Worm (Caenorhabditis elegans) whole organism, late embryonic: ENCODE data around the gene srj-55.

Source experiments
- T23F11.4 ChIP-seq: fragments of 200-800 bp; sonication (Bioruptor generic); optimal IDR thresholded peaks from 2 replicates; lab custom pipeline; 2018; ENCODE audit warnings: mild to moderate bottlenecking, missing genetic modification characterization, missing compliant biosample characterization
- Y22D7AL.16 ChIP-seq: sonication (generic microtip); optimal IDR thresholded peaks from 2 replicates; lab custom pipeline; 2016; ENCODE audit warnings: missing genetic modification characterization, missing compliant biosample characterization
- fkh-6 ChIP-seq: sonication (generic microtip); optimal IDR thresholded peaks from 2 replicates; lab custom pipeline; 2016; ENCODE audit warnings: missing genetic modification characterization, missing compliant biosample characterization
- nhr-11 ChIP-seq: fragments of 150-350 bp; optimal IDR thresholded peaks from 2 replicates; lab custom pipeline; 2014; ENCODE audit warnings: missing biosample characterization, missing genetic modification characterization
- pha-4 ChIP-seq: fragments of 150-350 bp; optimal IDR thresholded peaks from 2 replicates; lab custom pipeline; 2018; ENCODE audit warnings: missing biosample characterization, missing genetic modification reagents, missing genetic modification characterization
- tbx-2 ChIP-seq: sonication (generic microtip); optimal IDR thresholded peaks from 2 replicates; lab custom pipeline; 2016; ENCODE audit warnings: missing genetic modification characterization, missing compliant biosample characterization

ce11 chrV:2818117-2818516, 39.6 kb downstream of the srj-55 start, which contains the start of gene srt-34:
- TF ChIP-seq Y22D7AL.16 (no peak), T23F11.4 (GFP tag; lab: Kevin White, UChicago) (no peak), fkh-6 (tag; lab: Kevin White, UChicago) (no peak), tbx-2 (tag; lab: Kevin White, UChicago) (no peak), pha-4 (tag; lab: Kevin White, UChicago) (no peak), nhr-11 (tag; lab: Kevin White, UChicago) (no peak)
